Worm (Caenorhabditis elegans): ENCODE results near the gene ifb-2.

DNA sequence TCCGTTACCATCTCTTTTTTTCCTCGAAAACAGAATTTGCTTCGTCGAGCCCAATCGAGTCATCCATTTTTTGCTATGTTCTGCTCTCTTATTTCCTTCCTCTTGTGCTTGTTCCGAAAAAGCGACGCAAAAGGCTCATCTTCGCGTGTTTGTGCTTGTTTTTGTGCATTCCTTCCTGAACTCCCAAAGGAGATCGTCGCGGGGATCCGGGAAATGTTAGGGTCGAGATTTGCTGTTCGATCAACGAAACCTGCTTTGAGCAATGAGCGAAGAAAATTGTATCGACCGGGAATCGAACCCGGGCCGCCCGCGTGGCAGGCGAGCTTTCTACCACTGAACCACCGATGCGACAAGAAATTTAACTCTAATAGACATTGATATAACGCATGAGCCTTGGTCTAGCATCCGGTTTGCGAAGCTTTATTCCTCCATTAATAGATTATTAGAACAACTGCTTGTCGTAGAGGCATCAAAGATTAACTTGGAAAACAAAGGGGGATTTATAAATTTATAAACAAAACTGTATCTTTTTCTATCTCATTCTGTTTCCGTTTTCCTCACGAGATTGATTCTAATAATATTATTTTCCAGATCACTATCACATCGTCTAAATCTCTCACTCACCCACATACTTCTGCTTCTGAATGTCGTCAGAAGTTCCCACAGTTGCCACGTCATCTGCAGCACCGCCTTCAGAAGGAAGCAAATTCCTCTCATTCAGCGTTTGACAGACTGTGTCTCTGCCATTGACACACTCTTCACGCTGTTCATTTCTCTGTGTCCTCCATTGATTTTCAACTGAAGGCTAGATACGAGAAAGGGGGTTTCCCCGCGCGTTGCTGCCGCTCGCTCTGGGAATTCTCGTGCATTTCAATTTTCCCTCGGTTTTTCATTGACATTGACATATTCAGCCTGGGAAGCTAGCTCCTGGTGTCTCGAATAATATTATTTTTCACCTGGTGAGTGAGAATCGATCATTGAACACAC lies 32.2 kb downstream of the ifb-2 start, which contains the start of gene K05F1.6:
- TF ChIP-seq hlh-6 (tag; optimal IDR thresholded peaks at IDR 0.05) (peak; percentile 68), F13H6.1 (tag; optimal IDR thresholded peaks at IDR 0.05) (peak; percentile 5), nhr-232 (tag; optimal IDR thresholded peaks at IDR 0.05) (peak; percentile 49)
